Fruit fly (Drosophila melanogaster) whole organism, embryonic: ENCODE measurements around the gene Spn27A.

ENCODE experiments used
- Atf3 ChIP-seq: fragments of 200-800 bp; sonication (Bioruptor generic); optimal IDR thresholded peaks from 3 replicates; lab custom pipeline; 2016; ENCODE audit warnings: missing biosample characterization, missing genetic modification characterization
- C15 ChIP-seq: fragments of 200-800 bp; sonication (Bioruptor generic); IDR thresholded peaks from 3 replicates; pipeline ENCODE4 v1.3.6; 2022; ENCODE audit warnings: missing biosample characterization, missing genetic modification characterization
- CG10147 ChIP-seq: fragments of 200-800 bp; sonication (Bioruptor generic); optimal IDR thresholded peaks from 2 replicates; lab custom pipeline; 2019; ENCODE audit warnings: missing biosample characterization, mild to moderate bottlenecking, missing genetic modification characterization, moderate library complexity
- CG10267 ChIP-seq: fragments of 200-800 bp; sonication (Bioruptor generic); optimal IDR thresholded peaks from 2 replicates; lab custom pipeline; 2018; ENCODE audit warnings: missing biosample characterization, mild to moderate bottlenecking, missing genetic modification characterization, moderate library complexity
- CG10979 ChIP-seq: fragments of 200-800 bp; sonication (Bioruptor generic); optimal IDR thresholded peaks from 2 replicates; lab custom pipeline; 2018; ENCODE audit warnings: missing biosample characterization, mild to moderate bottlenecking, missing genetic modification characterization, moderate library complexity
- CG11085 ChIP-seq: fragments of 200-800 bp; sonication (Bioruptor generic); IDR thresholded peaks from 2 replicates; pipeline ENCODE4 v1.3.6; 2022; ENCODE audit warnings: missing biosample characterization, missing genetic modification characterization
- CG12104 ChIP-seq: fragments of 200-800 bp; sonication (Bioruptor generic); optimal IDR thresholded peaks from 3 replicates; lab custom pipeline; 2016; ENCODE audit warnings: missing biosample characterization, missing genetic modification characterization
- CG12236 ChIP-seq: fragments of 200-800 bp; sonication (Bioruptor generic); optimal IDR thresholded peaks from 2 replicates; lab custom pipeline; 2016; ENCODE audit warnings: missing biosample characterization, missing genetic modification characterization
- CG13287 ChIP-seq: fragments of 200-800 bp; sonication (Bioruptor generic); IDR thresholded peaks from 2 replicates; pipeline ENCODE4 v1.3.6; 2022; ENCODE audit warnings: missing biosample characterization, missing genetic modification characterization; ENCODE audit not compliant: partially characterized antibody
- CG13296 ChIP-seq: fragments of 200-800 bp; sonication (Bioruptor generic); optimal IDR thresholded peaks from 3 replicates; lab custom pipeline; 2018; ENCODE audit warnings: missing biosample characterization, mild to moderate bottlenecking, missing genetic modification characterization
- CG14050 ChIP-seq: fragments of 200-800 bp; sonication (Bioruptor generic); IDR thresholded peaks from 3 replicates; pipeline ENCODE4 v1.3.6; 2022; ENCODE audit warnings: missing biosample characterization, missing genetic modification characterization
- CG14710 ChIP-seq: fragments of 200-800 bp; sonication (Bioruptor generic); optimal IDR thresholded peaks from 3 replicates; lab custom pipeline; 2019; ENCODE audit warnings: missing biosample characterization, mild to moderate bottlenecking, missing genetic modification characterization, moderate library complexity
- CG1529 ChIP-seq: fragments of 200-800 bp; sonication (Bioruptor generic); optimal IDR thresholded peaks from 3 replicates; lab custom pipeline; 2018; ENCODE audit warnings: missing biosample characterization, missing genetic modification characterization
- CG15696 ChIP-seq: fragments of 200-800 bp; sonication (Bioruptor generic); optimal IDR thresholded peaks from 2 replicates; lab custom pipeline; 2019; ENCODE audit warnings: missing biosample characterization, mild to moderate bottlenecking, missing genetic modification characterization, moderate library complexity
- CG17328 ChIP-seq: fragments of 200-800 bp; sonication (Bioruptor generic); IDR thresholded peaks from 2 replicates; pipeline ENCODE4 v1.3.6; 2022; ENCODE audit warnings: missing biosample characterization, missing genetic modification characterization
- CG1792 ChIP-seq: fragments of 200-800 bp; sonication (Bioruptor generic); optimal IDR thresholded peaks from 2 replicates; lab custom pipeline; 2016; ENCODE audit warnings: missing biosample characterization, missing genetic modification characterization
- CG1832 ChIP-seq: fragments of 200-800 bp; sonication (Bioruptor generic); optimal IDR thresholded peaks from 2 replicates; lab custom pipeline; 2017; ENCODE audit warnings: missing biosample characterization, mild to moderate bottlenecking, missing genetic modification characterization, inconsistent platforms
- CG31441 ChIP-seq: fragments of 200-800 bp; sonication (Bioruptor generic); IDR thresholded peaks from 2 replicates; pipeline ENCODE4 v1.3.6; 2022; ENCODE audit warnings: missing biosample characterization, missing genetic modification characterization
- CG3407 ChIP-seq: fragments of 200-800 bp; sonication (Bioruptor generic); optimal IDR thresholded peaks from 2 replicates; lab custom pipeline; 2018; ENCODE audit warnings: missing biosample characterization, mild to moderate bottlenecking, missing genetic modification characterization
- CG34224 ChIP-seq: fragments of 200-800 bp; sonication (Bioruptor generic); IDR thresholded peaks from 3 replicates; pipeline ENCODE4 v1.3.6; 2022; ENCODE audit warnings: missing biosample characterization, missing genetic modification characterization; ENCODE audit not compliant: partially characterized antibody
- CG4617 ChIP-seq: fragments of 200-800 bp; sonication (Bioruptor generic); optimal IDR thresholded peaks from 3 replicates; lab custom pipeline; 2016; ENCODE audit warnings: missing biosample characterization, missing genetic modification characterization, borderline replicate concordance
- CG4707 ChIP-seq: fragments of 200-800 bp; sonication (Bioruptor generic); optimal IDR thresholded peaks from 2 replicates; lab custom pipeline; 2018; ENCODE audit warnings: missing biosample characterization, mild to moderate bottlenecking, missing genetic modification characterization, moderate library complexity
- CG4854 ChIP-seq: fragments of 200-800 bp; sonication (Bioruptor generic); optimal IDR thresholded peaks from 2 replicates; lab custom pipeline; 2016; ENCODE audit warnings: missing biosample characterization, missing genetic modification characterization, inconsistent platforms
- CG6272 ChIP-seq: fragments of 200-800 bp; sonication (Bioruptor generic); IDR thresholded peaks from 2 replicates; pipeline ENCODE4 v1.3.6; 2022; ENCODE audit warnings: missing biosample characterization, missing genetic modification characterization
- CG9609 ChIP-seq: fragments of 200-800 bp; sonication (Bioruptor generic); optimal IDR thresholded peaks from 3 replicates; lab custom pipeline; 2016; ENCODE audit warnings: missing biosample characterization, missing genetic modification characterization
- D ChIP-seq, 2 experiments: fragments of 200-800 bp in 1 of 2; fragments of >200 bp in 1 of 2; sonication (Bioruptor generic) in 1 of 2; optimal IDR thresholded peaks; 2 replicates in 1 of 2; 3 replicates in 1 of 2; lab custom pipeline; 2017; ENCODE audit warnings: mild to moderate bottlenecking in 1 of 2, missing biosample characterization in 1 of 2, missing genetic modification characterization in 1 of 2, missing genetic modification reagents in 1 of 2
- Dad ChIP-seq: fragments of 200-800 bp; sonication (Bioruptor generic); optimal IDR thresholded peaks from 3 replicates; lab custom pipeline; 2016; ENCODE audit warnings: missing biosample characterization, missing genetic modification characterization
- Deaf1 ChIP-seq: fragments of 200-800 bp; optimal IDR thresholded peaks from 3 replicates; lab custom pipeline; 2019; ENCODE audit warnings: missing biosample characterization, mild to moderate bottlenecking, missing genetic modification characterization, moderate library complexity
- Dip2 ChIP-seq: fragments of 200-800 bp; sonication (Bioruptor generic); IDR thresholded peaks from 2 replicates; pipeline ENCODE4 v1.3.6; 2022; ENCODE audit warnings: missing biosample characterization, missing genetic modification characterization
- Doc3 ChIP-seq: fragments of 200-800 bp; sonication (Bioruptor generic); IDR thresholded peaks from 3 replicates; pipeline ENCODE4 v1.3.6; 2022; ENCODE audit warnings: missing biosample characterization, missing genetic modification characterization; ENCODE audit not compliant: partially characterized antibody
- Gsc ChIP-seq: fragments of 200-800 bp; sonication (Bioruptor generic); IDR thresholded peaks from 2 replicates; pipeline ENCODE4 v1.3.6; 2022; ENCODE audit warnings: missing biosample characterization, missing genetic modification characterization
- HHEX ChIP-seq: fragments of 200-800 bp; sonication (Bioruptor generic); optimal IDR thresholded peaks from 3 replicates; lab custom pipeline; 2017; ENCODE audit warnings: missing biosample characterization, mild to moderate bottlenecking, missing genetic modification characterization, missing genetic modification reagents
- Hmx ChIP-seq: fragments of 200-800 bp; sonication (Bioruptor generic); optimal IDR thresholded peaks from 2 replicates; lab custom pipeline; 2016; ENCODE audit warnings: missing biosample characterization, missing genetic modification characterization
- MBD-R2 ChIP-seq: fragments of 200-800 bp; sonication (Bioruptor generic); IDR thresholded peaks from 2 replicates; pipeline ENCODE4 v1.3.6; 2022; ENCODE audit warnings: missing biosample characterization, missing genetic modification characterization
- Oli ChIP-seq: fragments of 200-800 bp; sonication (Bioruptor generic); optimal IDR thresholded peaks from 2 replicates; lab custom pipeline; 2018; ENCODE audit warnings: missing biosample characterization, mild to moderate bottlenecking, missing genetic modification characterization, moderate library complexity
- Poxn ChIP-seq: fragments of 200-800 bp; sonication (Bioruptor generic); IDR thresholded peaks from 2 replicates; pipeline ENCODE4 v1.3.6; 2022; ENCODE audit warnings: missing biosample characterization, missing genetic modification characterization
- ci ChIP-seq: fragments of 200-800 bp; sonication (Bioruptor generic); IDR thresholded peaks from 3 replicates; pipeline ENCODE4 v1.3.6; 2022; ENCODE audit warnings: missing biosample characterization, missing genetic modification characterization
- en ChIP-seq: fragments of 200-800 bp; sonication (Bioruptor generic); optimal IDR thresholded peaks from 2 replicates; lab custom pipeline; 2016; ENCODE audit warnings: missing biosample characterization, missing genetic modification characterization
- gce ChIP-seq: fragments of 200-800 bp; sonication (Bioruptor generic); IDR thresholded peaks from 3 replicates; pipeline ENCODE4 v1.3.6; 2022; ENCODE audit warnings: missing biosample characterization, missing genetic modification characterization
- gsb ChIP-seq: fragments of 200-800 bp; sonication (Bioruptor generic); IDR thresholded peaks from 2 replicates; pipeline ENCODE4 v1.3.6; 2022; ENCODE audit warnings: missing biosample characterization, missing genetic modification characterization
- klu ChIP-seq: fragments of 200-800 bp; sonication (Bioruptor generic); IDR thresholded peaks from 2 replicates; pipeline ENCODE4 v1.3.6; 2022; ENCODE audit warnings: missing biosample characterization, missing genetic modification characterization
- lbe ChIP-seq: fragments of 200-800 bp; sonication (Bioruptor generic); optimal IDR thresholded peaks from 2 replicates; lab custom pipeline; 2016; ENCODE audit warnings: missing biosample characterization, mild to moderate bottlenecking, missing genetic modification characterization
- luna ChIP-seq: fragments of 200-800 bp; sonication (Bioruptor generic); optimal IDR thresholded peaks from 2 replicates; lab custom pipeline; 2016; ENCODE audit warnings: missing biosample characterization, missing genetic modification characterization
- ranshi ChIP-seq: fragments of 200-800 bp; sonication (Bioruptor generic); IDR thresholded peaks from 2 replicates; pipeline ENCODE4 v1.3.6; 2022; ENCODE audit warnings: missing biosample characterization, missing genetic modification characterization
- sug ChIP-seq: fragments of 200-800 bp; optimal IDR thresholded peaks from 2 replicates; lab custom pipeline; 2019; ENCODE audit warnings: missing biosample characterization, mild to moderate bottlenecking, missing genetic modification characterization, moderate library complexity
- z ChIP-seq: fragments of 200-800 bp; sonication (Bioruptor generic); IDR thresholded peaks from 3 replicates; pipeline ENCODE4 v1.3.6; 2022; ENCODE audit warnings: missing biosample characterization, missing genetic modification characterization
- zfh1 ChIP-seq: fragments of 200-800 bp; sonication (Bioruptor generic); IDR thresholded peaks from 3 replicates; pipeline ENCODE4 v1.3.6; 2022; ENCODE audit warnings: missing biosample characterization, missing genetic modification characterization
- zfh2 ChIP-seq: fragments of 200-800 bp; sonication (Bioruptor generic); optimal IDR thresholded peaks from 2 replicates; lab custom pipeline; 2016; ENCODE audit warnings: missing biosample characterization, missing genetic modification characterization

Spn27A gene

dm6 chr2L:6673211-6674012, at the start of gene Spn27A (continued):
- TF ChIP-seq z (GFP tag; lab: Robert Waterston, UW) = no peak; the same call in 2 of the 3 replicates
- 0 out of 3 replicates have a peak, but pooled peaks have one; percentile 3 for TF ChIP-seq zfh1 (GFP tag; lab: Robert Waterston, UW)
- peak; percentile 31 for TF ChIP-seq lbe (GFP tag; lab: Kevin White, UChicago)
- TF ChIP-seq ci = 0 out of 3 replicates have a peak, but pooled peaks have one; percentile 51
- peak; percentile 53 for TF ChIP-seq CG1529
- no peak for TF ChIP-seq CG1832
- peak; percentile 2 for TF ChIP-seq sug (tag; lab: Kevin White, UChicago)
- no peak for TF ChIP-seq CG6272
- peak; percentile 95 for TF ChIP-seq CG10267 (tag; lab: Kevin White, UChicago)
- TF ChIP-seq CG1792 (GFP tag; lab: Kevin White, UChicago) = peak; percentile 47
- no peak for TF ChIP-seq CG3407 (GFP tag; lab: Kevin White, UChicago)
- TF ChIP-seq zfh2 (GFP tag; lab: Kevin White, UChicago) = peak; percentile 62
- 0 out of 3 replicates have a peak, but pooled peaks have one; percentile 44 for TF ChIP-seq gce (GFP tag; lab: Robert Waterston, UW)
- peak; percentile 37; the same call in 2 of the 3 replicates for TF ChIP-seq CG34224 (GFP tag; lab: Robert Waterston, UW)
- peak; percentile 54 for TF ChIP-seq Dad (GFP tag; lab: Kevin White, UChicago)
- peak; percentile 29 for TF ChIP-seq luna (GFP tag; lab: Kevin White, UChicago)
- TF ChIP-seq Doc3 (GFP tag; lab: Robert Waterston, UW) = no peak
- peak; percentile 30 for TF ChIP-seq CG10147 (GFP tag; lab: Kevin White, UChicago)
- TF ChIP-seq CG4617 (GFP tag; lab: Kevin White, UChicago) = peak; percentile 11
- TF ChIP-seq HHEX (GFP tag; lab: Kevin White, UChicago) = peak; percentile 60
- TF ChIP-seq Atf3 (GFP tag; lab: Kevin White, UChicago) = peak; percentile 50
- TF ChIP-seq CG12104 (GFP tag; lab: Kevin White, UChicago) = peak; percentile 56
- no peak for TF ChIP-seq D (optimal IDR thresholded peaks at IDR 0.05; lab: Kevin White, UChicago)
- peak; percentile 60 for TF ChIP-seq D (GFP tag; optimal IDR thresholded peaks at IDR 0.05; lab: Kevin White, UChicago)
- TF ChIP-seq CG15696 (tag; lab: Kevin White, UChicago) = no peak
- TF ChIP-seq CG4854 (GFP tag; lab: Kevin White, UChicago) = peak; percentile 35
- no peak for TF ChIP-seq ranshi (GFP tag; lab: Robert Waterston, UW)
- TF ChIP-seq Dip2 (GFP tag; lab: Robert Waterston, UW) = no peak
- TF ChIP-seq CG10979 (tag; lab: Kevin White, UChicago) = peak; percentile 69
- no peak for TF ChIP-seq Poxn
- TF ChIP-seq CG17328 (GFP tag; lab: Robert Waterston, UW) = peak; percentile 39; the same call in 1 of the 2 replicates
- peak; percentile 75 for TF ChIP-seq CG14710 (tag; lab: Kevin White, UChicago)
- no peak for TF ChIP-seq Gsc
- peak; percentile 46 for TF ChIP-seq CG9609 (GFP tag; lab: Kevin White, UChicago)
- no peak for TF ChIP-seq Deaf1 (tag; lab: Kevin White, UChicago)
- no peak for TF ChIP-seq Hmx (GFP tag; lab: Kevin White, UChicago)
- TF ChIP-seq MBD-R2 (GFP tag; lab: Robert Waterston, UW) = peak; percentile 97
- no peak for TF ChIP-seq CG4707 (GFP tag; lab: Kevin White, UChicago)
- no peak for TF ChIP-seq C15
- peak; percentile 63 for TF ChIP-seq Oli (tag; lab: Kevin White, UChicago)
- peak; percentile 19 for TF ChIP-seq en (GFP tag; lab: Kevin White, UChicago)
- TF ChIP-seq CG13287 = peak; percentile 30; the same call in 1 of the 2 replicates
- peak; percentile 19; the same call in 2 of the 3 replicates for TF ChIP-seq CG14050
- no peak for TF ChIP-seq gsb (GFP tag; lab: Robert Waterston, UW)
- peak; percentile 21 for TF ChIP-seq CG13296 (GFP tag; lab: Kevin White, UChicago)
- no peak for TF ChIP-seq klu (GFP tag; lab: Robert Waterston, UW)
- no peak; the same call in 1 of the 2 replicates for TF ChIP-seq CG31441 (GFP tag; lab: Robert Waterston, UW)
- TF ChIP-seq CG12236 (GFP tag; lab: Kevin White, UChicago) = no peak
- no peak for TF ChIP-seq CG11085
